Fruit fly (Drosophila melanogaster) whole organism, prepupa: Measurements from ENCODE around the gene grk.

Experiments
- CG11902 ChIP-seq: fragments of 200-800 bp; sonication (Bioruptor generic); optimal IDR thresholded peaks from 3 replicates; lab custom pipeline; 2016; ENCODE audit warnings: missing biosample characterization, missing genetic modification characterization
- CG32006 ChIP-seq: fragments of 200-800 bp; sonication (Bioruptor generic); optimal IDR thresholded peaks from 3 replicates; lab custom pipeline; 2017; ENCODE audit warnings: missing biosample characterization, mild to moderate bottlenecking, missing genetic modification characterization
- Sox102F ChIP-seq: fragments of 200-800 bp; sonication (Bioruptor generic); optimal IDR thresholded peaks from 2 replicates; lab custom pipeline; 2016; ENCODE audit warnings: missing biosample characterization, mild to moderate bottlenecking, missing genetic modification characterization
- spab ChIP-seq: fragments of 200-800 bp; sonication (Bioruptor generic); optimal IDR thresholded peaks from 2 replicates; lab custom pipeline; 2017; ENCODE audit warnings: missing biosample characterization, mild to moderate bottlenecking, missing genetic modification characterization, missing genetic modification reagents

dm6 chr2L:8424090-8424470 lies 9.3 kb downstream of the grk start:
- TF ChIP-seq CG11902 (GFP tag; lab: Kevin White, UChicago) (no peak), Sox102F (GFP tag; lab: Kevin White, UChicago) (no peak), CG32006 (no peak), spab (GFP tag; lab: Kevin White, UChicago) (no peak)
